Worm (Caenorhabditis elegans) whole organism, L4 larva: Measurements from ENCODE around the gene R186.3.

ENCODE experiments used
- F26F4.8 ChIP-seq: fragments of 200-800 bp; sonication (Bioruptor generic); conservative IDR thresholded peaks from 2 replicates; pipeline ENCODE4 v1.3.6; 2022; ENCODE audit warnings: missing genetic modification characterization, missing compliant biosample characterization
- F44E2.7 ChIP-seq: fragments of 200-800 bp; sonication (Bioruptor generic); IDR thresholded peaks from 2 replicates; pipeline ENCODE4 v2.1.2; 2022; ENCODE audit warnings: missing genetic modification characterization, missing compliant biosample characterization
- F49E8.2 ChIP-seq: sonication (generic microtip); optimal IDR thresholded peaks from 2 replicates; lab custom pipeline; 2016; ENCODE audit warnings: missing compliant biosample characterization, mild to moderate bottlenecking, missing genetic modification characterization, borderline replicate concordance
- R02D3.7 ChIP-seq: fragments of 150-350 bp; sonication (generic microtip); optimal IDR thresholded peaks from 3 replicates; lab custom pipeline; 2014; ENCODE audit warnings: missing biosample characterization, missing genetic modification characterization
- Y105C5A.15 ChIP-seq: fragments of 200-800 bp; sonication (Bioruptor generic); IDR thresholded peaks from 2 replicates; pipeline ENCODE4 v1.3.6; 2022; ENCODE audit warnings: missing genetic modification characterization, missing compliant biosample characterization
- Y48G9A.11 ChIP-seq: fragments of 200-800 bp; sonication (Bioruptor generic); IDR thresholded peaks from 2 replicates; pipeline ENCODE4 v1.3.6; 2022; ENCODE audit warnings: missing genetic modification reagents, missing genetic modification characterization, missing compliant biosample characterization
- ZK337.2 ChIP-seq: fragments of 200-800 bp; sonication (Bioruptor generic); IDR thresholded peaks from 2 replicates; pipeline ENCODE4 v1.3.6; 2022; ENCODE audit warnings: missing genetic modification reagents, missing genetic modification characterization, missing compliant biosample characterization
- aha-1 ChIP-seq: fragments of 150-350 bp; peaks from one replicate; lab custom pipeline; 2014; ENCODE audit warnings: missing biosample characterization, missing genetic modification characterization
- attf-4 ChIP-seq: sonication (generic microtip); optimal IDR thresholded peaks from 3 replicates; lab custom pipeline; 2017; ENCODE audit warnings: missing biosample characterization, missing genetic modification characterization
- ceh-20 ChIP-seq: fragments of 200-800 bp; sonication (Bioruptor generic); IDR thresholded peaks from 2 replicates; pipeline ENCODE4 v1.3.6; 2022; ENCODE audit warnings: missing genetic modification reagents, missing genetic modification characterization, missing compliant biosample characterization
- ceh-28 ChIP-seq: fragments of 150-350 bp; optimal IDR thresholded peaks from 2 replicates; lab custom pipeline; 2014; ENCODE audit warnings: missing biosample characterization, missing genetic modification reagents, missing genetic modification characterization
- ceh-62 ChIP-seq: sonication (generic microtip); optimal IDR thresholded peaks from 2 replicates; lab custom pipeline; 2017; ENCODE audit warnings: missing biosample characterization, missing genetic modification characterization
- ceh-82 ChIP-seq: sonication (generic microtip); optimal IDR thresholded peaks from 2 replicates; lab custom pipeline; 2017; ENCODE audit warnings: missing biosample characterization, missing genetic modification characterization
- ces-1 ChIP-seq: fragments of 150-350 bp; sonication (generic microtip); optimal IDR thresholded peaks from 4 replicates; lab custom pipeline; 2014; ENCODE audit warnings: missing biosample characterization, missing genetic modification reagents, missing genetic modification characterization
- ctbp-1 ChIP-seq: fragments of 200-800 bp; sonication (Bioruptor generic); IDR thresholded peaks from 2 replicates; pipeline ENCODE4 v1.3.6; 2022; ENCODE audit warnings: missing genetic modification reagents, missing genetic modification characterization, missing compliant biosample characterization
- daf-8 ChIP-seq: fragments of 200-800 bp; sonication (Bioruptor generic); IDR thresholded peaks from 2 replicates; pipeline ENCODE4 v1.3.6; 2022; ENCODE audit warnings: missing genetic modification characterization, missing compliant biosample characterization
- duxl-1 ChIP-seq: sonication (generic microtip); optimal IDR thresholded peaks from 2 replicates; lab custom pipeline; 2016; ENCODE audit warnings: mild to moderate bottlenecking, missing genetic modification characterization, moderate library complexity, missing compliant biosample characterization; ENCODE audit not compliant: poor library complexity
- egl-27 ChIP-seq: sonication (generic microtip); optimal IDR thresholded peaks from 3 replicates; lab custom pipeline; 2017; ENCODE audit warnings: missing biosample characterization, missing genetic modification reagents, missing genetic modification characterization
- egl-43 ChIP-seq: fragments of 200-800 bp; sonication (Bioruptor generic); IDR thresholded peaks from 2 replicates; pipeline ENCODE4 v1.3.6; 2022; ENCODE audit warnings: missing genetic modification reagents, missing genetic modification characterization, missing compliant biosample characterization
- fos-1 ChIP-seq: fragments of 150-350 bp; optimal IDR thresholded peaks from 2 replicates; lab custom pipeline; 2014; ENCODE audit warnings: missing biosample characterization, missing genetic modification characterization
- hlh-11 ChIP-seq: fragments of 200-800 bp; sonication (Bioruptor generic); optimal IDR thresholded peaks from 2 replicates; lab custom pipeline; 2018; ENCODE audit warnings: mild to moderate bottlenecking, missing genetic modification characterization, missing compliant biosample characterization
- jun-1 ChIP-seq: fragments of 150-350 bp; optimal IDR thresholded peaks from 2 replicates; lab custom pipeline; 2014; ENCODE audit warnings: missing biosample characterization, missing genetic modification reagents, missing genetic modification characterization
- lim-7 ChIP-seq: fragments of 200-800 bp; sonication (Bioruptor generic); IDR thresholded peaks from 2 replicates; pipeline ENCODE4 v1.3.6; 2022; ENCODE audit warnings: missing genetic modification characterization, missing compliant biosample characterization
- lin-13 ChIP-seq: fragments of 150-350 bp; optimal IDR thresholded peaks from 2 replicates; lab custom pipeline; 2014; ENCODE audit warnings: missing biosample characterization, missing genetic modification reagents, missing genetic modification characterization
- lin-38 ChIP-seq: fragments of 200-800 bp; sonication (Bioruptor generic); IDR thresholded peaks from 2 replicates; pipeline ENCODE4 v1.3.6; 2022; ENCODE audit warnings: missing genetic modification reagents, missing genetic modification characterization, missing compliant biosample characterization
- lir-3 ChIP-seq: sonication (generic microtip); optimal IDR thresholded peaks from 2 replicates; lab custom pipeline; 2016; ENCODE audit warnings: mild to moderate bottlenecking, missing genetic modification characterization, missing compliant biosample characterization
- madf-5 ChIP-seq, 2 experiments: fragments of 200-800 bp; sonication (Bioruptor generic); IDR thresholded peaks; 2 replicates each; pipeline ENCODE4 v1.3.6; 2022; ENCODE audit warnings: missing compliant biosample characterization in 2 of 2, missing genetic modification characterization in 2 of 2
- mdt-29 ChIP-seq: fragments of 200-800 bp; sonication (Bioruptor generic); IDR thresholded peaks from 2 replicates; pipeline ENCODE4 v1.3.6; 2022; ENCODE audit warnings: missing genetic modification reagents, missing genetic modification characterization, missing compliant biosample characterization
- mep-1 ChIP-seq: fragments of 150-350 bp; sonication (generic microtip); optimal IDR thresholded peaks from 3 replicates; lab custom pipeline; 2014; ENCODE audit warnings: missing biosample characterization, missing genetic modification characterization
- nhr-10 ChIP-seq: fragments of 150-350 bp; optimal IDR thresholded peaks from 2 replicates; lab custom pipeline; 2014; ENCODE audit warnings: missing biosample characterization, missing genetic modification characterization
- nhr-102 ChIP-seq: sonication (generic microtip); optimal IDR thresholded peaks from 2 replicates; lab custom pipeline; 2016; ENCODE audit warnings: mild to moderate bottlenecking, missing genetic modification characterization, moderate library complexity, missing compliant biosample characterization
- nhr-11 ChIP-seq: fragments of 150-350 bp; optimal IDR thresholded peaks from 2 replicates; lab custom pipeline; 2014; ENCODE audit warnings: missing biosample characterization, missing genetic modification characterization
- nhr-28 ChIP-seq: fragments of 150-350 bp; optimal IDR thresholded peaks from 2 replicates; lab custom pipeline; 2014; ENCODE audit warnings: missing biosample characterization, missing genetic modification characterization
- php-3 ChIP-seq: fragments of 200-800 bp; sonication (Bioruptor generic); IDR thresholded peaks from 2 replicates; pipeline ENCODE4 v1.3.6; 2022; ENCODE audit warnings: missing genetic modification reagents, missing genetic modification characterization, missing compliant biosample characterization
- pqm-1 ChIP-seq: sonication (generic microtip); optimal IDR thresholded peaks from 2 replicates; lab custom pipeline; 2017; ENCODE audit warnings: missing biosample characterization, missing genetic modification characterization
- rbr-2 ChIP-seq: sonication (generic microtip); optimal IDR thresholded peaks from 2 replicates; lab custom pipeline; 2016; ENCODE audit warnings: missing genotype, missing genetic modification characterization, missing compliant biosample characterization
- skn-1 ChIP-seq: fragments of 150-350 bp; optimal IDR thresholded peaks from 2 replicates; lab custom pipeline; 2014; ENCODE audit warnings: missing biosample characterization, missing genetic modification characterization
- spr-3 ChIP-seq: fragments of 200-800 bp; sonication (Bioruptor generic); optimal IDR thresholded peaks from 2 replicates; lab custom pipeline; 2018; ENCODE audit warnings: mild to moderate bottlenecking, missing genetic modification characterization, missing compliant biosample characterization
- tag-97 ChIP-seq: fragments of 200-800 bp; sonication (Bioruptor generic); IDR thresholded peaks from 2 replicates; pipeline ENCODE4 v1.3.6; 2022; ENCODE audit warnings: missing genetic modification characterization, missing compliant biosample characterization
- tra-1 ChIP-seq: fragments of 200-800 bp; sonication (Bioruptor generic); IDR thresholded peaks from 2 replicates; pipeline ENCODE4 v1.3.6; 2022; ENCODE audit warnings: missing genetic modification reagents, missing genetic modification characterization, missing compliant biosample characterization
- unc-130 ChIP-seq: sonication (generic microtip); optimal IDR thresholded peaks from 2 replicates; lab custom pipeline; 2016; ENCODE audit warnings: missing genetic modification reagents, missing genetic modification characterization, missing compliant biosample characterization
- unc-39 ChIP-seq: sonication (generic microtip); optimal IDR thresholded peaks from 2 replicates; lab custom pipeline; 2017; ENCODE audit warnings: missing biosample characterization, missing genetic modification characterization
- zfp-3 ChIP-seq: fragments of 200-800 bp; sonication (Bioruptor generic); conservative IDR thresholded peaks from 2 replicates; pipeline ENCODE4 v1.3.6; 2022; ENCODE audit warnings: missing genetic modification reagents, missing genetic modification characterization, missing compliant biosample characterization
- zip-11 ChIP-seq: fragments of 200-800 bp; sonication (Bioruptor generic); IDR thresholded peaks from 2 replicates; pipeline ENCODE4 v1.3.6; 2022; ENCODE audit warnings: missing genetic modification characterization, missing compliant biosample characterization
- zip-2 ChIP-seq: fragments of 150-350 bp; optimal IDR thresholded peaks from 2 replicates; lab custom pipeline; 2014; ENCODE audit warnings: missing biosample characterization, missing genetic modification characterization

The R186.3 gene

DNA sequence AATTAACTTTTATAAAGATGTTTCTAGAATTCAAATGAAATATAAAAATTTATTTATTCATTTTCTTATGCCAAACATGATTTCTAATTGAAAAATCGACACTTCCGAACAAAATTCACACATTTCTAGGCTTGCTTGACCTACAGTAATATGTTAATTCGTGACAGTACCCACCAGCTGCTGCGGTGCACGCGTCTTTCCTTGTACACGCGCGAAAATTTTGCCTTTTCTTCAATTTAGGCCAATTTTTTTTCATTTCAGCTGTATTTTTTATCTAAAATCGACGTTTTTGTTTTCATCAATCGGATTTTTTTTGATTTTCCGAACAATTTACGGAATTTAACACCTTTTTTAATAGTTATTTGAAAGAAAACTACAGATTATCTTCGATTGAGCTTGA lies 33.1 kb upstream of the R186.3 start:
- no peak for TF ChIP-seq mdt-29 (GFP tag; lab: Robert Waterston, UW)
- TF ChIP-seq egl-43 (GFP tag; lab: Robert Waterston, UW), result no peak
- TF ChIP-seq unc-130 (GFP tag; lab: Kevin White, UChicago), result peak; percentile 73
- TF ChIP-seq F49E8.2 (tag; lab: Kevin White, UChicago), result peak; percentile 38
- TF ChIP-seq Y48G9A.11 (GFP tag; lab: Robert Waterston, UW), result peak; percentile 70

DNA sequence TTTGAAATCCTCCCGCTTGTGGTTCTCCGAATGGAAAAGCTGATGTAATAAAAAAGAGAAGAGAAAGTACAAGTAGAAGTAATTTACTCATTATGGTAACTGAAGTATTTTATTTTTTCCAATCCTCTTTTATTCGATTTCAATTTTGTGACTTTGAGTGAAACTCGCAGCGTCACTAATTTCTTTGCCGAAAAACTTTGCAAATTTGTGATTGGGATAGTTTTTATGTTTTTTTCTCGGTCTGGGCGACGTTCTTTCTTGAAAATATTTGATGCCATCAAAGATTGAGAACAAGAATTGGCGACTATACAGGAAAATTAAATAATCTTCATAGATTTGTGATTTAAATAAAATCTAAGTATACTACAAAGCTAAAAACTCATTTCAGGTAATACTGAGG lies 32.5 kb upstream of the R186.3 start, which contains the start of gene far-4:
Gene far-4, minus strand, starts transcription at position 101 of the 400 bp plus-strand sequence.
- no peak for TF ChIP-seq ces-1 (GFP tag; lab: Kevin White, UChicago)
- TF ChIP-seq lin-13 (GFP tag; lab: Kevin White, UChicago), result no peak
- TF ChIP-seq tra-1 (GFP tag; lab: Robert Waterston, UW), result no peak
- TF ChIP-seq rbr-2 (tag; lab: Kevin White, UChicago), result no peak
- TF ChIP-seq ceh-28, result no peak
- no peak for TF ChIP-seq mep-1
- TF ChIP-seq spr-3 (GFP tag; lab: Kevin White, UChicago), result no peak
- no peak for TF ChIP-seq ceh-20 (GFP tag; lab: Robert Waterston, UW)
- TF ChIP-seq zip-2 (tag; lab: Kevin White, UChicago), result no peak
- no peak for TF ChIP-seq Y105C5A.15 (GFP tag; lab: Robert Waterston, UW)
- no peak for TF ChIP-seq attf-4 (tag; lab: Kevin White, UChicago)

DNA sequence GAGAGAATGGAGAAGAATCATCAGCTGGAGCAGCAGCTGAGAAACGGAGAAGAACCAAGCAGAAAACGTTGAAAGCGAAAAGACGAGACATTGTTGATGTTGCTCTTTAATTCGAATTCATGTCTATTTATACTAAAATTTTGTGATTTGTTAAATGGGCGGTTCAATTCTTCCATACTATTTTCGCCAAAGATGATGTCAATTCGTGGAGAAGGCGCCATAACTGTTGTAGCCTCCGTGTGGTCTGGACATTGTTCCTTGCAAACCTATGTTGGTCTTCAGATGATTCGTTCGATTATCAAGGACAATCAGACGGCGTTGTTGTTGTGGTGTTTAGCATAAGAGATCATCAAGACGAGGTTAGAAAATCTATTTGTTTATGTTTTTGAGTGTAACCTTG lies 30.4 kb upstream of the R186.3 start, which contains the start of gene far-3:
Gene far-3, minus strand, starts transcription at position 101 of the 400 bp plus-strand sequence.
- TF ChIP-seq nhr-28 (tag; lab: Kevin White, UChicago), result no peak
- TF ChIP-seq ZK337.2 (GFP tag; lab: Robert Waterston, UW), result no peak
- TF ChIP-seq nhr-11 (tag; lab: Kevin White, UChicago), result no peak
- TF ChIP-seq unc-39 (tag; lab: Kevin White, UChicago), result no peak
- no peak for TF ChIP-seq spr-3 (GFP tag; lab: Kevin White, UChicago)
- no peak for TF ChIP-seq F26F4.8
- TF ChIP-seq nhr-102 (tag; lab: Kevin White, UChicago), result no peak
- TF ChIP-seq duxl-1 (tag; lab: Kevin White, UChicago), result no peak
- TF ChIP-seq ces-1 (GFP tag; lab: Kevin White, UChicago), result no peak
- no peak for TF ChIP-seq lin-38
- no peak for TF ChIP-seq jun-1 (tag; lab: Kevin White, UChicago)

DNA sequence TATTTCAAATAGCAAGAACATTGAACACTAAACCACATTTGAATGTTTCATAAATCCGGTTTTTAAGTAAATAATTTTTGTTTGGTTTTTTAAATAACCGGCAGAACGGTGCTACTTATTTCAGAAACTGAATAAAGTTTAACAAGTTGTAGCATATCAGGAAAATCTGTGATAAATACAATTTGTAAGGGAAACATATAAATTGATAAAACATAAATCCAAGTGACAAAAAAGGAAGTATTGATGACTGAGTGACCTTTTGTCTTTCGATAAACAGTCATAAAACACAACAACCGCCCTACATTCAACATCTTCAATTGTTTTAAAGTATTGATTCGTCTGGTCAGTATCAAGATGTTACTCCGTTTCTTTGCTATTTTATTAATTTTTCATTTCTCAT lies 28.3 kb upstream of the R186.3 start, which contains the start of gene far-5:
Gene far-5, plus strand, starts transcription at position 301 of the 400 bp plus-strand sequence.
- TF ChIP-seq zip-11 (GFP tag; lab: Robert Waterston, UW) (no peak), aha-1 (peak; percentile 48), nhr-28 (tag; lab: Kevin White, UChicago) (peak; percentile 3)

DNA sequence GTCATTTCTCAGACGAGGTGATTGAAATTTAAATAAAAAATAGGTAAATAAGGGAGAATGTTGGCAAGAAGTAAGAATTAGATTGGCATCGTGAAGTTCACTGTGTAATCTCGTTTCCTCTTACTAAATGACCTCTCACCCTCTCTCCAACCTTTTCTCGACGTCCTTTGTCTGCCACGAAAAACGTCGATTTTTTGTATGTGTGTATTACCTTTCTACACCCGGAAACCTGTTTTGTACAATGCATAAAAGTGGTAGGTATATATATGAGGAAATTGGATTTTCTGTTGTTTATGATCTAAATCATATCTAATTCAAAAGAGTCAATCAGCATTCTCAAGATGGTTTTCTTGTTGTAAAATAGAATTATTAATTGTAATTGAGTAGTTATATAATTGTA lies 25.9 kb upstream of the R186.3 start, which contains the start of the genes F15B9.11 and dsl-7:
Gene F15B9.11, minus strand, starts transcription at position 5 of the 400 bp plus-strand sequence.
Gene dsl-7, plus strand, starts transcription at position 260 of the 400 bp plus-strand sequence.
- TF ChIP-seq ceh-62 (tag; lab: Kevin White, UChicago) (no peak), ceh-82 (tag; lab: Kevin White, UChicago) (no peak), egl-27 (tag; lab: Kevin White, UChicago) (no peak), daf-8 (GFP tag; lab: Robert Waterston, UW) (no peak), F26F4.8 (no peak), lim-7 (GFP tag; lab: Robert Waterston, UW) (no peak), hlh-11 (tag; lab: Kevin White, UChicago) (no peak), madf-5 (GFP tag; IDR thresholded peaks at IDR 0.05; lab: Robert Waterston, UW) (no peak), zfp-3 (GFP tag; lab: Robert Waterston, UW) (no peak), tag-97 (GFP tag; lab: Robert Waterston, UW) (no peak), F44E2.7 (GFP tag; lab: Robert Waterston, UW) (no peak), skn-1 (tag; lab: Kevin White, UChicago) (no peak), R02D3.7 (no peak), php-3 (no peak), lir-3 (tag; lab: Kevin White, UChicago) (no peak), pqm-1 (tag; lab: Kevin White, UChicago) (no peak), ctbp-1 (GFP tag; lab: Robert Waterston, UW) (no peak), nhr-10 (tag; lab: Kevin White, UChicago) (no peak), fos-1 (no peak)
